Fruit fly (Drosophila melanogaster): ENCODE measurements around the gene CG5783.

CG5783 gene

DNA sequence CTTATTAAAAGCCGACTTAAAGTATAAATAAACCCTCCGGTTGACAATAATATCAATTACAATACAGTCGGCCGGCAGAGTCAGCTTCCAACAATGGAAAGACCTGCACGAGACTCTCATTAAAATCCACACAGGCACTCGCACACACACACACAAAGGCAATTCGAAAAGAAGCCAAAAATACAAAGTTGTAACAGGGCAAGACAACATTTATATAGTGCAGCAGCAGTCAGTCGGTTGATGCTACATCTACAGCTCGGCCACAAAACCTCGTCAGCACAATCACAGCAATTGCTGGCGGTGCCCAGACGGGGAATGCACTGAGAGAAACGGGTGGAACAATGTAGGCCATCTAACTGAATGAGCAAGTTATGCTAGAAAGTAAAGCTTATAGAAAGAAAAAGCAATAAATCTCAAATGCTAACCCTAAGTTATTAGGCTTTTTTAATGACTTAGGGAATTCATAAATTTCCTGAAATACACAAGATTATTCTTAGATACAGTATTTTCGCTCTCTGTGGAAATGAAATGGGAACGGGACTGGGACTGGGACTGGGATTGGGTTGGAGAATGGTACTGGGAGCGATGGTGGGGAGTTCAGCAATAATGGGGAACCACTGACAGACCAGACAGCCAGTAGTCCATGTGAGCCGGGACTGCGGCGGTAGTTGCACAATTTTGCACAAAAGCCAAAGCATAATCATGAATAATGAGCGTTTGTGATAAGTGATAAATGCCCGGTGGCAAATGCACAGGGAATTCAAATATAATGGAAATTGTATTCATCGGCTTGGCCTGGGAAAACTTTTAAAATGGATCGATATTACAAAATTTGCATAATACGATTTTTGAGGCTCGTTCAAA lies 34.2 kb upstream of the CG5783 start:
- peak; percentile 98 for TF ChIP-seq CG4496 (GFP tag; IDR thresholded peaks at IDR 0.05)
- TF ChIP-seq CG8301 (tag; optimal IDR thresholded peaks at IDR 0.05): peak; percentile 97
- TF ChIP-seq Snoo (tag; optimal IDR thresholded peaks at IDR 0.05): peak; percentile 94
- TF ChIP-seq CG17806 (tag; optimal IDR thresholded peaks at IDR 0.05): peak; percentile 98
- TF ChIP-seq CG15710 (tag; optimal IDR thresholded peaks at IDR 0.05): peak; percentile 98
- TF ChIP-seq D1 (tag; optimal IDR thresholded peaks at IDR 0.05): peak; percentile 96
- TF ChIP-seq fd96Ca (GFP tag; IDR thresholded peaks at IDR 0.05): peak; percentile 98
- peak; percentile 95 for TF ChIP-seq CG12605 (GFP tag; IDR thresholded peaks at IDR 0.05)
- TF ChIP-seq rn (GFP tag; IDR thresholded peaks at IDR 0.05): no peak; the same call in none of the 2 replicates
- peak; percentile 81 for TF ChIP-seq CG10348 (GFP tag; IDR thresholded peaks at IDR 0.05)
- peak; percentile 75 for TF ChIP-seq EcR (GFP tag; optimal IDR thresholded peaks at IDR 0.05)
- TF ChIP-seq CG13204 (GFP tag; optimal IDR thresholded peaks at IDR 0.05): peak; percentile 91
- peak; percentile 97 for TF ChIP-seq Pif1B (GFP tag; optimal IDR thresholded peaks at IDR 0.05)
- peak; percentile 95 for TF ChIP-seq CG34367 (tag; optimal IDR thresholded peaks at IDR 0.05)
- peak; percentile 96 for TF ChIP-seq CG32121 (GFP tag; IDR thresholded peaks at IDR 0.05)
- peak; percentile 97 for TF ChIP-seq Ets98B (GFP tag; IDR thresholded peaks at IDR 0.05)
- TF ChIP-seq CG8159 (tag; optimal IDR thresholded peaks at IDR 0.05): peak; percentile 97
- TF ChIP-seq CG14655 (GFP tag; optimal IDR thresholded peaks at IDR 0.05): peak; percentile 98
- peak; percentile 97 for TF ChIP-seq CG9948 (tag; optimal IDR thresholded peaks at IDR 0.05)
- peak; percentile 94 for TF ChIP-seq gl (tag; optimal IDR thresholded peaks at IDR 0.05)
- peak; percentile 98 for TF ChIP-seq Pif1A (GFP tag; optimal IDR thresholded peaks at IDR 0.05)

DNA sequence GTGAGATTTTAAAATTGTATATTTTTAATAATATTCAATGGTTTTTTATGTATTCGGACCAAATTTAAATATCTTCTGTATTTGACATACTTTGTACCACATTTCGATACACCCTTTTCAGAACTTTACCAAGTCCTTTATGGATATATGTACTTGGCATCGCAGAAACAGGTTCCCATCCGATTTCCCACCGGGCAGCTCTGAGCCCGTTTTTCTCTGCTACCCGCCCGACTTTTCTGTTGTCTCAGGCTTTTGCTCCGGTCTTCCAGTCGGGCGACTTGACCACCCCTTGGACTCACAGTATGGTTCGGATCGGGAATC lies 33.7 kb upstream of the CG5783 start:
- peak; percentile 39 for TF ChIP-seq Pif1B (GFP tag; optimal IDR thresholded peaks at IDR 0.05)
- TF ChIP-seq CG9948 (tag; optimal IDR thresholded peaks at IDR 0.05): peak; percentile 81
- peak; percentile 79 for TF ChIP-seq CG14655 (GFP tag; optimal IDR thresholded peaks at IDR 0.05)
- TF ChIP-seq Ets98B (GFP tag; IDR thresholded peaks at IDR 0.05): no peak
- peak; percentile 44; the same call in 2 of the 3 replicates for TF ChIP-seq fd96Ca (GFP tag; IDR thresholded peaks at IDR 0.05)
- peak; percentile 81 for TF ChIP-seq CG8159 (tag; optimal IDR thresholded peaks at IDR 0.05)
- peak; percentile 73 for TF ChIP-seq CG17806 (tag; optimal IDR thresholded peaks at IDR 0.05)
- no peak for TF ChIP-seq rn (GFP tag; IDR thresholded peaks at IDR 0.05)
- peak; percentile 77 for TF ChIP-seq CG8301 (tag; optimal IDR thresholded peaks at IDR 0.05)
- TF ChIP-seq CG15710 (tag; optimal IDR thresholded peaks at IDR 0.05): peak; percentile 71
- peak; percentile 12 for TF ChIP-seq EcR (GFP tag; optimal IDR thresholded peaks at IDR 0.05)
- peak; percentile 10 for TF ChIP-seq Pif1A (GFP tag; optimal IDR thresholded peaks at IDR 0.05)
- TF ChIP-seq CG12605 (GFP tag; IDR thresholded peaks at IDR 0.05): no peak
- TF ChIP-seq CG13204 (GFP tag; optimal IDR thresholded peaks at IDR 0.05): no peak
- peak; percentile 81 for TF ChIP-seq CG34367 (tag; optimal IDR thresholded peaks at IDR 0.05)
- no peak for TF ChIP-seq Snoo (tag; optimal IDR thresholded peaks at IDR 0.05)
- 0 out of 3 replicates have a peak, but pooled peaks have one; percentile 6 for TF ChIP-seq CG4496 (GFP tag; IDR thresholded peaks at IDR 0.05)
- no peak for TF ChIP-seq D1 (tag; optimal IDR thresholded peaks at IDR 0.05)
- TF ChIP-seq gl (tag; optimal IDR thresholded peaks at IDR 0.05): no peak
- peak; percentile 19; the same call in 1 of the 2 replicates for TF ChIP-seq CG32121 (GFP tag; IDR thresholded peaks at IDR 0.05)
- TF ChIP-seq CG10348 (GFP tag; IDR thresholded peaks at IDR 0.05): peak; percentile 37; the same call in 1 of the 2 replicates

DNA sequence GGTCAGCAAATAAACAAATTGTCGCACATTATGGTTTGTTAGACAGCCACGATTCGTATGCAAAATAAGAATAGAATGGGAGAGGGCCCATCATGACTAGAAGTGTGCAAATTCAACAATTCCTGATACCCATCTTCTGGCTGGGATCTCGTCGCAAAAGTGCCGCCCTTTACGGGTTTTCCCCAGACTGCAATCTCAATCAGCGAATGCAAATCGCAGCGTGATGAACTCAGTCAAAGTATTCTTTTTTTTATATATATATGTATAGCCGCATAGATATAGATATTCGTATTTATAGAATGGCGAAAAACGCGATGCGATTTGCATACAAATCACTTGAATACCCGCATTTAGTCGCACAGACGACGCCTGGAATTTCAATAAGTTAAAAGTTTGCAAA lies 32.9 kb upstream of the CG5783 start:
- TF ChIP-seq fd96Ca (GFP tag; IDR thresholded peaks at IDR 0.05): no peak
- TF ChIP-seq EcR (GFP tag; optimal IDR thresholded peaks at IDR 0.05): no peak
- TF ChIP-seq Snoo (tag; optimal IDR thresholded peaks at IDR 0.05): no peak
- no peak for TF ChIP-seq CG13204 (GFP tag; optimal IDR thresholded peaks at IDR 0.05)
- no peak for TF ChIP-seq rn (GFP tag; IDR thresholded peaks at IDR 0.05)

DNA sequence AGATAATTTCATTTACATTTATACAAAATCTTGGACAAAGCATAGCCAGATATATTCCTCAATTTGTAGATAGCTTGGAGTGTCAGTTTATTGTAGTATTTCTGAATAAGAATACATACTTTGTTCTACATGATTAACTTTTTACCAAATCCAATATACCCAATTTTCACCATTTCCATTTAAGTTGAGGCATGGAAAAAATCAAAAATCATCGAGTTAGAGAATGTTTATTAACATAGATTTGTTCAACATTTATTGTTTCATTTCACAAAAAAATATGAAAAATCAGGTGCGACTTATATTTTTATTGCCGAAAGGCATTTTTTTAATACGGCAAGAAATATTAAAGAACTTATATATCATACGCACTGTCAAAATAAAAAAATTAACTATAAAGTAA lies 30.2 kb upstream of the CG5783 start, which contains the start of gene Grl36b:
Gene Grl36b, minus strand, starts transcription at position 101 of the 400 bp plus-strand sequence.
- TF ChIP-seq gl (tag; optimal IDR thresholded peaks at IDR 0.05): no peak
- TF ChIP-seq rn (GFP tag; IDR thresholded peaks at IDR 0.05): no peak
- no peak for TF ChIP-seq CG9948 (tag; optimal IDR thresholded peaks at IDR 0.05)
- TF ChIP-seq CG32121 (GFP tag; IDR thresholded peaks at IDR 0.05): no peak
- TF ChIP-seq CG15710 (tag; optimal IDR thresholded peaks at IDR 0.05): no peak
- no peak for TF ChIP-seq CG34367 (tag; optimal IDR thresholded peaks at IDR 0.05)
- no peak for TF ChIP-seq CG12605 (GFP tag; IDR thresholded peaks at IDR 0.05)
- no peak for TF ChIP-seq CG17806 (tag; optimal IDR thresholded peaks at IDR 0.05)
- TF ChIP-seq CG13204 (GFP tag; optimal IDR thresholded peaks at IDR 0.05): no peak
- no peak for TF ChIP-seq Pif1A (GFP tag; optimal IDR thresholded peaks at IDR 0.05)
- TF ChIP-seq D1 (tag; optimal IDR thresholded peaks at IDR 0.05): no peak
- TF ChIP-seq CG8159 (tag; optimal IDR thresholded peaks at IDR 0.05): no peak

DNA sequence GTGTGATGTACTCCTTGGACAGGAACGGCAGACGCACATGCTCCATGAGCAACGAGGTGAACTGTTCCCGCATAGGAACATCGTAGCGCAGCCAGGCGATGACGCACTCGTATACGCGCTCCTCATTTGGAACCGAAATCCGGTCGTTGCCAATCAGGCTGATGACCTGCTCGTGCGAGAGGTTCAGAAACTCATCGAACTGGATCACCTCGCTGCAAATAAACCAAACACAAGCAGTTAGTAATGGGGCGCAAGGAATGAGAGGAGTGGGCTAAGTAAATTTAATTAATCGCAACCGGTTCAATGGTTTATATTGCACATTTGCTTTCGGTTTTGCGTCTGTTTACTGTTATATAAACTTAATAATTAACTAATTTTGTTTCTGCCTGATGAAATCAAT lies 21.2 kb upstream of the CG5783 start:
- TF ChIP-seq CG13204 (GFP tag; optimal IDR thresholded peaks at IDR 0.05) (no peak), EcR (GFP tag; optimal IDR thresholded peaks at IDR 0.05) (peak; percentile 93)

DNA sequence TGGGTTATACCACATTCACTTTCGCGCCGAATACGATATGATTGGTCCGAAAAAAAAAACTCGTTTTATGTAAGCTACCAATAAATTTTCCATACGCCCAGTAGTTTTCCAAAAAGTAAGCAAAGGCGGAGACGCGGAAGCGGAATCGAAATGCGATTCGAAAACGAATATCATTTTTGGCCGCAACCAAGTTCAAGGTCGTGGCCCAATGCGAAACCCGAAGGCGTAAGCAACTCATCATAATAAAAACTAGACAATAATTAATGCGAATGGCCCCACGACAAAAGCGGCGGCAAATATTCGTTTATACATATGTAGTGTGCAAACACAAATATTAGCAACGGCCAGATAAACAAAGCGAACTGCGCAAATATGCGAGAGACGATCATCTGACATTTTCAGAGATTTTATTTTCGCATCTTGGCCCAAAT lies 19.4 kb upstream of the CG5783 start:
- TF ChIP-seq CG4496 (GFP tag; IDR thresholded peaks at IDR 0.05): no peak; the same call in 2 of the 3 replicates
- TF ChIP-seq CG34367 (tag; optimal IDR thresholded peaks at IDR 0.05): no peak
- no peak for TF ChIP-seq CG8301 (tag; optimal IDR thresholded peaks at IDR 0.05)
- no peak for TF ChIP-seq D1 (tag; optimal IDR thresholded peaks at IDR 0.05)
- TF ChIP-seq gl (tag; optimal IDR thresholded peaks at IDR 0.05): no peak
- TF ChIP-seq Pif1A (GFP tag; optimal IDR thresholded peaks at IDR 0.05): no peak
- no peak for TF ChIP-seq Pif1B (GFP tag; optimal IDR thresholded peaks at IDR 0.05)
- no peak for TF ChIP-seq rn (GFP tag; IDR thresholded peaks at IDR 0.05)
- TF ChIP-seq EcR (GFP tag; optimal IDR thresholded peaks at IDR 0.05): no peak
- no peak for TF ChIP-seq CG32121 (GFP tag; IDR thresholded peaks at IDR 0.05)
- no peak for TF ChIP-seq Ets98B (GFP tag; IDR thresholded peaks at IDR 0.05)
- TF ChIP-seq CG13204 (GFP tag; optimal IDR thresholded peaks at IDR 0.05): no peak
